Worm (Caenorhabditis elegans): Measurements from ENCODE around the gene col-170.
A peak's percentile ranks its signal among the peaks of the same experiment; 100 is the strongest.

Gene col-170

DNA sequence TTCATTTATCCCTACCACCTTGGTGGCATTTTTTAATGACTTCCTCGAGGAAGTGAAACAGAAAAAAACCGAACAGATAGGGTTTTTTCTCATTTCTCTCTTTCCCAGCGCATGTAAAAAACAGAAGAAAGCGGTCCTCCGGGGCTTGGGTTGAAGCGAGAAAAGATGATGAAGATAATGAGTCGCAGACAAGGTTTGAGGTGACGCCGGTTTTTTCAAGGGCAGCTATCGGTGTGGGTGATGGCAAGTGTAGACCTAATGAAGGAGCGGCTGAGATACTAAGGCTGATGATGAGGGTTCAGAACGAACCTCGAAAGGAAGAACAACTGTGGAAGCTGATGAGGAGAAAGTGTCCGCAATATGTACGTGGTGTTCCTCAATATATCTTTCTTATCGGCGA lies 10.6 kb upstream of the col-170 start (continued):
- TF ChIP-seq arid-1 (GFP tag; conservative IDR thresholded peaks at IDR 0.05), result no peak
- TF ChIP-seq mxl-2 (GFP tag; conservative IDR thresholded peaks at IDR 0.05), result no peak
- TF ChIP-seq F10B5.3 (tag; optimal IDR thresholded peaks at IDR 0.05), result no peak
- TF ChIP-seq Y5F2A.4 (GFP tag; optimal IDR thresholded peaks at IDR 0.05), result no peak
- no peak for TF ChIP-seq ZK546.5 (tag; optimal IDR thresholded peaks at IDR 0.05)
- no peak for TF ChIP-seq R02D3.7 (tag; optimal IDR thresholded peaks at IDR 0.05)
- no peak for TF ChIP-seq Y48G9A.11 (GFP tag; IDR thresholded peaks at IDR 0.05)
- TF ChIP-seq ctbp-1 (GFP tag; IDR thresholded peaks at IDR 0.05), result no peak
- TF ChIP-seq snpc-1.2 (GFP tag; IDR thresholded peaks at IDR 0.05), result no peak
- TF ChIP-seq ceh-28 (tag; optimal IDR thresholded peaks at IDR 0.05), result no peak
- no peak for TF ChIP-seq lin-29 (GFP tag; IDR thresholded peaks at IDR 0.05)
- peak in 1 of 2 experiments; percentile 24 for TF ChIP-seq unc-62 (GFP tag; optimal IDR thresholded peaks at IDR 0.05 in 1 of 2)
- TF ChIP-seq unc-62 (tag; optimal IDR thresholded peaks at IDR 0.05), result no peak
- no peak for TF ChIP-seq madf-9 (GFP tag; conservative IDR thresholded peaks at IDR 0.05)
- TF ChIP-seq aha-1 (tag), result peak; percentile 40
- TF ChIP-seq lsy-2 (tag; optimal IDR thresholded peaks at IDR 0.05), result no peak
- no peak for TF ChIP-seq lin-13 (GFP tag; optimal IDR thresholded peaks at IDR 0.05)
- TF ChIP-seq nhr-77 (tag; optimal IDR thresholded peaks at IDR 0.05), result no peak
- TF ChIP-seq mdt-29 (GFP tag; IDR thresholded peaks at IDR 0.05), result no peak
- no peak for TF ChIP-seq tag-97 (GFP tag; IDR thresholded peaks at IDR 0.05)
- TF ChIP-seq lim-7 (GFP tag; IDR thresholded peaks at IDR 0.05), result no peak
- TF ChIP-seq daf-12 (tag; optimal IDR thresholded peaks at IDR 0.05), result no peak

DNA sequence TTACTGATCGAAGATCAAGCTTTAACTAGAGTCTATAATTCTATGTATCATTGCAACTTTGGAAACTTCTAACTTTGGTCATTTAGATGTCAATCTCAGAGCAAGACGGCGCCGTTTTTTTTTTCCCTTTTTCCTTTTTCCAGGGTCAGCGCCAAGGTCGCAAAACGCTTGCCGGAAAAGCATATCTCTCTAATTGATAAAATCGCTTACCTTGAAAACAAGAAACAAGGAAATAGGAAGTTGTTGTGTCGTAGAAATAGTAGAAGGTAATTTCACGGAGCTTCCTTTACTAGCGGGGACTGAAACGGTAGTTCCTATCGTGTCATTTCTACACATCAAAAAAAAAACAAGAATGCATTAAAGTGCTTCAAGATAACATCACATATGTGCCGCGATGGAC lies 10.1 kb upstream of the col-170 start:
- TF ChIP-seq mxl-2 (GFP tag; conservative IDR thresholded peaks at IDR 0.05) (no peak), attf-4 (tag; optimal IDR thresholded peaks at IDR 0.05) (no peak), nhr-25 (tag; optimal IDR thresholded peaks at IDR 0.05; ENCODE audit: borderline replicate concordance, insufficient read depth) (peak; percentile 52), hmg-1.1 (GFP tag; IDR thresholded peaks at IDR 0.05) (no peak), dmd-9 (GFP tag; IDR thresholded peaks at IDR 0.05) (no peak), nhr-77 (tag; optimal IDR thresholded peaks at IDR 0.05) (no peak), hlh-11 (tag; optimal IDR thresholded peaks at IDR 0.05) (no peak)

DNA sequence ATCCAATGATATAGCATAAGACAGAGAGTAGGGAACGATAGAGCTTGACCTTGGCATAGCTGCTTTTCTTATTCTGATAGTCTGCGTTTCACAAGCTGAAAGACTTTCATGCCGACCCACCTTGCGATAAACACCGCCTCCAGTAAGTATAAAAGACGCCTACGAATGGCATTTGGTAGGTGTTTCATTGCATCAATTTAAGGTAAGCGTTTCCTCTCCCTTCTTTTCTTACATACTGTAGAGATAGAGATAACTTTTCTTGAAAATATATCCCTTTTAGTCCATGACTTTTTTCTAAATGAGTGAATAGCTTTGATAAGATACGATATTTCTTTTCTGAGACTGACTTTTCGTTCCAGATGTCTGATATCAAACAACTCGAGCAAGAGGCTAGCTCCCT lies 8.4 kb upstream of the col-170 start, which contains the start of gene col-167:
TSS of gene col-167 (plus strand) at position 360 of the 400 bp plus-strand sequence.
- no peak for TF ChIP-seq spr-3 (GFP tag; optimal IDR thresholded peaks at IDR 0.05)
- TF ChIP-seq nhr-6 (tag; optimal IDR thresholded peaks at IDR 0.05), result peak; percentile 7
- no peak for TF ChIP-seq set-16 (GFP tag; IDR thresholded peaks at IDR 0.05)
- peak; percentile 24 for TF ChIP-seq mep-1 (tag; optimal IDR thresholded peaks at IDR 0.05)
- TF ChIP-seq zip-11 (GFP tag; IDR thresholded peaks at IDR 0.05), result no peak
- TF ChIP-seq dmd-9 (GFP tag; IDR thresholded peaks at IDR 0.05), result no peak
- no peak for TF ChIP-seq aha-1 (tag)
- TF ChIP-seq nhr-28 (tag; optimal IDR thresholded peaks at IDR 0.05), result peak; percentile 25

DNA sequence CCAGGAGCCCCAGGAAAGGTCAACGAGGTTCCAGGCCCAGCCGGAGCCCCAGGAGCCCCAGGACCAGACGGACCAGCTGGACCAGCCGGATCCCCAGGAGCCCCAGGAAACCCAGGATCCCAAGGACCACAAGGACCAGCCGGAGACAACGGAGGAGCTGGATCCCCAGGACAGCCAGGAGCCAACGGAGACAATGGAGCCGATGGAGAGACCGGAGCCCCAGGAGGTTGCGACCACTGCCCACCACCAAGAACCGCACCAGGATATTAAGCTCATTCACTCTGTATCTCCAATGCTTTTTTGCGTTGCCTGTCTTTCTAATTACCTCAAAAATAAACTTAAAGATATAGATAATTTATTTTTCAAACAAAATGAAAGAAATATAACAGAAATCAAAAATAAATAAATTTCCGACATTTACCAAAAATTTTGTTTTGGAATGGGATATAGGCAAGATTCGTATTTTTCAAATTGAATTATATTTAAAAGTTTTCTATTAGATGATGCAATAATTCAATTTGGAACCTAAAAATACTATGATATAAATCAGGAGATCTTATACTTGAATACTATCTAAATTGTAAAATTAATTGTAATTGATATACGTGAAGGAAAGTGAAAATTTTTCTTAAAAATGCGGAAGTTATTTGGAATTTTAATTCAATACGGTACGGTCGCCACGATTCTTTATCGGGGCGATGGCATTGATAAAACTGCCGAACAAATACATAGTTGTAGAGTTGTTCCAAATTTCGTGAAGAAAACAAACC lies 7.2 kb upstream of the col-170 start:
- peak; percentile 74 for TF ChIP-seq set-16 (GFP tag; IDR thresholded peaks at IDR 0.05)
- TF ChIP-seq hlh-30 (tag; optimal IDR thresholded peaks at IDR 0.05; ENCODE audit: insufficient read depth), result peak; percentile 3
- TF ChIP-seq nhr-25 (tag; optimal IDR thresholded peaks at IDR 0.05; ENCODE audit: borderline replicate concordance, insufficient read depth), result peak; percentile 33

All from whole organism, L4 larva.